Worm (Caenorhabditis elegans): Measurements from ENCODE around the gene epic-3.
A peak's percentile ranks its signal among the peaks of the same experiment; 100 is the strongest.

epic-3 gene

ce11 chrIV:1763452-1763851 is 39.3 kb upstream of the epic-3 start (continued):
- TF ChIP-seq madf-9 (GFP tag; conservative IDR thresholded peaks at IDR 0.05) (0 out of 2 replicates have a peak, but pooled peaks have one; percentile 22), mdt-29 (GFP tag; IDR thresholded peaks at IDR 0.05) (no peak), snpc-1.2 (GFP tag; IDR thresholded peaks at IDR 0.05) (peak; percentile 75), pha-4 (GFP tag; IDR thresholded peaks at IDR 0.05) (0 out of 2 replicates have a peak, but pooled peaks have one; percentile 30), pha-4 (tag; optimal IDR thresholded peaks at IDR 0.05) (no peak), mdl-1 (tag; optimal IDR thresholded peaks at IDR 0.05) (no peak), lin-1 (GFP tag; IDR thresholded peaks at IDR 0.05) (no peak), pqm-1 (tag; optimal IDR thresholded peaks at IDR 0.05) (no peak), vab-7 (GFP tag; IDR thresholded peaks at IDR 0.05) (0 out of 2 replicates have a peak, but pooled peaks have one; percentile 26), lin-39 (tag; optimal IDR thresholded peaks at IDR 0.05) (no peak), Y48G9A.11 (GFP tag; IDR thresholded peaks at IDR 0.05) (peak; percentile 84)

- TF ChIP-seq nhr-42 (GFP tag; IDR thresholded peaks at IDR 0.05) (no peak), nhr-11 (tag; optimal IDR thresholded peaks at IDR 0.05) (peak; percentile 33), T20F7.1 (GFP tag; optimal IDR thresholded peaks at IDR 0.05) (no peak), hlh-11 (tag; optimal IDR thresholded peaks at IDR 0.05) (peak; percentile 20), lsy-2 (tag; optimal IDR thresholded peaks at IDR 0.05) (no peak), daf-19 (GFP tag; conservative IDR thresholded peaks at IDR 0.05) (no peak), spr-3 (GFP tag; optimal IDR thresholded peaks at IDR 0.05) (no peak), Y5F2A.4 (GFP tag; optimal IDR thresholded peaks at IDR 0.05) (no peak), ZK337.2 (GFP tag; IDR thresholded peaks at IDR 0.05) (no peak), mxl-3 (GFP tag; optimal IDR thresholded peaks at IDR 0.05) (no peak), daf-16 (GFP tag; optimal IDR thresholded peaks at IDR 0.05) (no peak), daf-16 (tag; optimal IDR thresholded peaks at IDR 0.05) (no peak), nhr-76 (tag; optimal IDR thresholded peaks at IDR 0.05) (no peak), php-3 (GFP tag; IDR thresholded peaks at IDR 0.05) (no peak), nhr-237 (tag; optimal IDR thresholded peaks at IDR 0.05) (no peak), hif-1 (tag; optimal IDR thresholded peaks at IDR 0.05) (peak in 1 of 2 experiments; percentile 13), ZK546.5 (tag; optimal IDR thresholded peaks at IDR 0.05) (no peak), mdl-1 (tag; optimal IDR thresholded peaks at IDR 0.05) (peak in 1 of 2 experiments; percentile 14), lin-13 (GFP tag; optimal IDR thresholded peaks at IDR 0.05) (no peak), unc-62 (GFP tag; optimal IDR thresholded peaks at IDR 0.05 in 1 of 2) (peak in 1 of 2 experiments; percentile 78), unc-62 (tag; optimal IDR thresholded peaks at IDR 0.05) (no peak)
Measured at ce11 chrIV:1761553-1761952, 37.4 kb upstream of the epic-3 start, which contains the start of gene Y41D4A.7. Gene Y41D4A.7 (minus strand): TSS chrIV:1761570.

ce11 chrIV:1758595-1758994 is 34.4 kb upstream of the epic-3 start:
- no peak for TF ChIP-seq aly-2 (tag; optimal IDR thresholded peaks at IDR 0.05)
- no peak for TF ChIP-seq madf-9 (GFP tag; conservative IDR thresholded peaks at IDR 0.05)
- TF ChIP-seq spr-3 (GFP tag; optimal IDR thresholded peaks at IDR 0.05), result no peak
- no peak for TF ChIP-seq ces-1 (GFP tag; optimal IDR thresholded peaks at IDR 0.05)
- TF ChIP-seq arid-1 (GFP tag; conservative IDR thresholded peaks at IDR 0.05), result no peak
- TF ChIP-seq ceh-82 (tag; optimal IDR thresholded peaks at IDR 0.05), result no peak
- TF ChIP-seq unc-62 (GFP tag; optimal IDR thresholded peaks at IDR 0.05 in 1 of 2), result peak in 1 of 2 experiments; percentile 97
- TF ChIP-seq unc-62 (tag; optimal IDR thresholded peaks at IDR 0.05), result no peak
- TF ChIP-seq nhr-11 (tag; optimal IDR thresholded peaks at IDR 0.05), result peak; percentile 59
- no peak for TF ChIP-seq pha-4 (GFP tag; IDR thresholded peaks at IDR 0.05)
- TF ChIP-seq pha-4 (tag; optimal IDR thresholded peaks at IDR 0.05), result no peak
- no peak for TF ChIP-seq ceh-20 (GFP tag; IDR thresholded peaks at IDR 0.05)
- TF ChIP-seq tag-97 (GFP tag; IDR thresholded peaks at IDR 0.05), result no peak
- TF ChIP-seq vab-7 (GFP tag; IDR thresholded peaks at IDR 0.05), result no peak
- no peak for TF ChIP-seq lin-13 (GFP tag; optimal IDR thresholded peaks at IDR 0.05)
- TF ChIP-seq nhr-76 (tag; optimal IDR thresholded peaks at IDR 0.05), result no peak
- no peak for TF ChIP-seq Y75B8A.6 (GFP tag; IDR thresholded peaks at IDR 0.05)
- no peak for TF ChIP-seq lir-3 (tag; optimal IDR thresholded peaks at IDR 0.05)
- no peak for TF ChIP-seq dpl-1 (GFP tag; optimal IDR thresholded peaks at IDR 0.05)
- TF ChIP-seq hlh-30 (tag; optimal IDR thresholded peaks at IDR 0.05; ENCODE audit: insufficient read depth), result peak; percentile 21
- no peak for TF ChIP-seq nhr-25 (tag; optimal IDR thresholded peaks at IDR 0.05; ENCODE audit: borderline replicate concordance, insufficient read depth)
- no peak for TF ChIP-seq daf-16 (GFP tag; optimal IDR thresholded peaks at IDR 0.05)
- no peak for TF ChIP-seq daf-16 (tag; optimal IDR thresholded peaks at IDR 0.05)
